Fruit fly (Drosophila melanogaster) whole organism, embryonic: ENCODE measurements around the gene Enoph.

ENCODE experiments used
- Abd-B ChIP-seq: fragments of 200-800 bp; sonication (Bioruptor generic); optimal IDR thresholded peaks from 2 replicates; lab custom pipeline; 2018; ENCODE audit warnings: missing biosample characterization, mild to moderate bottlenecking, missing genetic modification characterization, moderate library complexity
- Antp ChIP-seq: fragments of 200-800 bp; sonication (Bioruptor generic); optimal IDR thresholded peaks from 3 replicates; lab custom pipeline; 2016; ENCODE audit warnings: missing biosample characterization, missing genetic modification characterization
- CG10274 ChIP-seq: fragments of 200-800 bp; sonication (Bioruptor generic); optimal IDR thresholded peaks from 3 replicates; lab custom pipeline; 2017; ENCODE audit warnings: missing biosample characterization, mild to moderate bottlenecking, missing genetic modification characterization
- CG10366 ChIP-seq: fragments of 200-800 bp; sonication (Bioruptor generic); IDR thresholded peaks from 2 replicates; pipeline ENCODE4 v1.3.6; 2022; ENCODE audit warnings: missing biosample characterization, missing genetic modification characterization
- CG11247 ChIP-seq: fragments of 200-800 bp; sonication (Bioruptor generic); IDR thresholded peaks from 2 replicates; pipeline ENCODE4 v1.3.6; 2022; ENCODE audit warnings: missing biosample characterization, missing genetic modification characterization
- CG13894 ChIP-seq: fragments of 200-800 bp; sonication (Bioruptor generic); optimal IDR thresholded peaks from 3 replicates; lab custom pipeline; 2018; ENCODE audit warnings: missing biosample characterization, mild to moderate bottlenecking, missing genetic modification characterization, moderate library complexity
- CG14050 ChIP-seq: fragments of 200-800 bp; sonication (Bioruptor generic); IDR thresholded peaks from 3 replicates; pipeline ENCODE4 v1.3.6; 2022; ENCODE audit warnings: missing biosample characterization, missing genetic modification characterization
- CG14860 ChIP-seq: fragments of 200-800 bp; sonication (Bioruptor generic); IDR thresholded peaks from 3 replicates; pipeline ENCODE4 v1.3.6; 2022; ENCODE audit warnings: missing biosample characterization, missing genetic modification characterization; ENCODE audit not compliant: partially characterized antibody
- CG15601 ChIP-seq: fragments of 200-800 bp; sonication (Bioruptor generic); optimal IDR thresholded peaks from 3 replicates; lab custom pipeline; 2019; ENCODE audit warnings: missing biosample characterization, mild to moderate bottlenecking, missing genetic modification characterization, moderate library complexity
- CG1603 ChIP-seq: fragments of 200-800 bp; sonication (Bioruptor generic); optimal IDR thresholded peaks from 2 replicates; lab custom pipeline; 2019; ENCODE audit warnings: missing biosample characterization, mild to moderate bottlenecking, missing genetic modification characterization, moderate library complexity
- CG17568 ChIP-seq: fragments of 200-800 bp; sonication (Bioruptor generic); optimal IDR thresholded peaks from 2 replicates; lab custom pipeline; 2018; ENCODE audit warnings: missing biosample characterization, mild to moderate bottlenecking, missing genetic modification characterization, moderate library complexity
- CG31224 ChIP-seq: fragments of 200-800 bp; sonication (Bioruptor generic); IDR thresholded peaks from 2 replicates; pipeline ENCODE4 v1.3.6; 2022; ENCODE audit warnings: missing biosample characterization, missing genetic modification characterization
- CG32532 ChIP-seq: fragments of 200-800 bp; sonication (Bioruptor generic); IDR thresholded peaks from 2 replicates; pipeline ENCODE4 v1.3.6; 2022; ENCODE audit warnings: missing biosample characterization, missing genetic modification characterization
- CG4282 ChIP-seq: fragments of 200-800 bp; sonication (Bioruptor generic); optimal IDR thresholded peaks from 2 replicates; lab custom pipeline; 2016; ENCODE audit warnings: missing biosample characterization, missing genetic modification characterization
- CG4404 ChIP-seq: fragments of 200-800 bp; sonication (Bioruptor generic); IDR thresholded peaks from 2 replicates; pipeline ENCODE4 v1.3.6; 2022; ENCODE audit warnings: missing biosample characterization, missing genetic modification characterization
- CG7271 ChIP-seq: fragments of 200-800 bp; sonication (Bioruptor generic); optimal IDR thresholded peaks from 2 replicates; lab custom pipeline; 2018; ENCODE audit warnings: missing biosample characterization, mild to moderate bottlenecking, missing genetic modification characterization, moderate library complexity
- CG8359 ChIP-seq: fragments of 200-800 bp; sonication (Bioruptor generic); optimal IDR thresholded peaks from 2 replicates; lab custom pipeline; 2017; ENCODE audit warnings: missing biosample characterization, mild to moderate bottlenecking, missing genetic modification characterization, borderline replicate concordance
- CoRest ChIP-seq: fragments of 200-800 bp; sonication (Bioruptor generic); optimal IDR thresholded peaks from 3 replicates; lab custom pipeline; 2018; ENCODE audit warnings: missing biosample characterization, mild to moderate bottlenecking, missing genetic modification characterization, moderate library complexity
- Dip3 ChIP-seq: fragments of 200-800 bp; sonication (Bioruptor generic); optimal IDR thresholded peaks from 3 replicates; lab custom pipeline; 2016; ENCODE audit warnings: missing biosample characterization, missing genetic modification characterization
- Dp ChIP-seq: fragments of 200-800 bp; sonication (Bioruptor generic); optimal IDR thresholded peaks from 2 replicates; lab custom pipeline; 2018; ENCODE audit warnings: missing biosample characterization, mild to moderate bottlenecking, missing genetic modification characterization, moderate library complexity
- Ets65A ChIP-seq: fragments of 200-800 bp; sonication (Bioruptor generic); peaks from one replicate; lab custom pipeline; 2016; ENCODE audit warnings: missing biosample characterization, missing genetic modification characterization
- HHEX ChIP-seq: fragments of 200-800 bp; sonication (Bioruptor generic); optimal IDR thresholded peaks from 3 replicates; lab custom pipeline; 2017; ENCODE audit warnings: missing biosample characterization, mild to moderate bottlenecking, missing genetic modification characterization, missing genetic modification reagents
- Hand ChIP-seq: fragments of 200-800 bp; sonication (Bioruptor generic); optimal IDR thresholded peaks from 2 replicates; lab custom pipeline; 2017; ENCODE audit warnings: mild to moderate bottlenecking, missing biosample characterization, missing genetic modification reagents, missing genetic modification characterization
- HmgZ ChIP-seq: fragments of 200-800 bp; sonication (Bioruptor generic); optimal IDR thresholded peaks from 2 replicates; lab custom pipeline; 2018; ENCODE audit warnings: missing biosample characterization, mild to moderate bottlenecking, missing genetic modification characterization
- Hr39 ChIP-seq: fragments of >200 bp; optimal IDR thresholded peaks from 2 replicates; lab custom pipeline; 2017
- Med ChIP-seq: fragments of 200-800 bp; sonication (Bioruptor generic); peaks from one replicate; lab custom pipeline; 2016; ENCODE audit warnings: missing biosample characterization, missing genetic modification characterization, mild to moderate bottlenecking, inconsistent platforms, moderate library complexity
- NC2α ChIP-seq: fragments of 200-800 bp; sonication (Bioruptor generic); optimal IDR thresholded peaks from 2 replicates; lab custom pipeline; 2016; ENCODE audit warnings: missing biosample characterization, missing genetic modification characterization
- NFAT ChIP-seq: fragments of 200-800 bp; sonication (Bioruptor generic); IDR thresholded peaks from 2 replicates; pipeline ENCODE4 v1.3.6; 2022; ENCODE audit warnings: missing biosample characterization, missing genetic modification characterization
- NK7.1 ChIP-seq: fragments of 200-800 bp; sonication (Bioruptor generic); optimal IDR thresholded peaks from 3 replicates; lab custom pipeline; 2016; ENCODE audit warnings: missing biosample characterization, missing genetic modification characterization
- Nf-YC ChIP-seq: fragments of 200-800 bp; optimal IDR thresholded peaks from 3 replicates; lab custom pipeline; 2019; ENCODE audit warnings: missing biosample characterization, mild to moderate bottlenecking, missing genetic modification characterization, moderate library complexity
- Sin3A ChIP-seq: fragments of >200 bp; optimal IDR thresholded peaks from 2 replicates; lab custom pipeline; 2018
- Sox102F ChIP-seq: fragments of 200-800 bp; sonication (Bioruptor generic); optimal IDR thresholded peaks from 2 replicates; lab custom pipeline; 2018; ENCODE audit warnings: missing biosample characterization, mild to moderate bottlenecking, missing genetic modification characterization, moderate library complexity
- Vsx1 ChIP-seq: fragments of 200-800 bp; sonication (Bioruptor generic); optimal IDR thresholded peaks from 2 replicates; lab custom pipeline; 2017; ENCODE audit warnings: missing biosample characterization, mild to moderate bottlenecking, missing genetic modification characterization, missing genetic modification reagents
- ara ChIP-seq: fragments of 200-800 bp; sonication (Bioruptor generic); IDR thresholded peaks from 2 replicates; pipeline ENCODE4 v1.3.6; 2022; ENCODE audit warnings: missing biosample characterization, missing genetic modification characterization
- bbx ChIP-seq: fragments of 200-800 bp; sonication (Bioruptor generic); IDR thresholded peaks from 2 replicates; pipeline ENCODE4 v1.3.6; 2022; ENCODE audit warnings: missing biosample characterization, missing genetic modification characterization; ENCODE audit not compliant: partially characterized antibody
- br ChIP-seq: fragments of >200 bp; optimal IDR thresholded peaks from 2 replicates; lab custom pipeline; 2017
- ems ChIP-seq: fragments of 200-800 bp; sonication (Bioruptor generic); optimal IDR thresholded peaks from 3 replicates; lab custom pipeline; 2016; ENCODE audit warnings: missing biosample characterization, missing genetic modification characterization
- en ChIP-seq: fragments of 200-800 bp; sonication (Bioruptor generic); optimal IDR thresholded peaks from 2 replicates; lab custom pipeline; 2016; ENCODE audit warnings: missing biosample characterization, missing genetic modification characterization
- kay ChIP-seq: fragments of 200-800 bp; sonication (Bioruptor generic); optimal IDR thresholded peaks from 2 replicates; lab custom pipeline; 2016; ENCODE audit warnings: missing biosample characterization, missing genetic modification characterization
- lbe ChIP-seq: fragments of 200-800 bp; sonication (Bioruptor generic); optimal IDR thresholded peaks from 2 replicates; lab custom pipeline; 2016; ENCODE audit warnings: missing biosample characterization, mild to moderate bottlenecking, missing genetic modification characterization
- lilli ChIP-seq: fragments of 200-800 bp; sonication (Bioruptor generic); optimal IDR thresholded peaks from 3 replicates; lab custom pipeline; 2016; ENCODE audit warnings: missing biosample characterization, missing genetic modification characterization
- luna ChIP-seq: fragments of 200-800 bp; sonication (Bioruptor generic); optimal IDR thresholded peaks from 2 replicates; lab custom pipeline; 2016; ENCODE audit warnings: missing biosample characterization, missing genetic modification characterization
- pfk ChIP-seq: fragments of 200-800 bp; sonication (Bioruptor generic); optimal IDR thresholded peaks from 2 replicates; lab custom pipeline; 2018; ENCODE audit warnings: missing biosample characterization, mild to moderate bottlenecking, missing genetic modification characterization, moderate library complexity
- schlank ChIP-seq: fragments of 200-800 bp; sonication (Bioruptor generic); optimal IDR thresholded peaks from 2 replicates; lab custom pipeline; 2018; ENCODE audit warnings: missing biosample characterization, mild to moderate bottlenecking, missing genetic modification characterization
- so ChIP-seq: fragments of 200-800 bp; sonication (Bioruptor generic); IDR thresholded peaks from 3 replicates; pipeline ENCODE4 v1.3.6; 2022; ENCODE audit warnings: missing biosample characterization, missing genetic modification characterization
- stc ChIP-seq: fragments of 200-800 bp; sonication (Bioruptor generic); IDR thresholded peaks from 2 replicates; pipeline ENCODE4 v1.3.6; 2022; ENCODE audit warnings: missing biosample characterization, missing genetic modification characterization
- trem ChIP-seq: fragments of 200-800 bp; optimal IDR thresholded peaks from 3 replicates; lab custom pipeline; 2019; ENCODE audit warnings: missing biosample characterization, mild to moderate bottlenecking, missing genetic modification characterization, moderate library complexity
- usp ChIP-seq: fragments of >200 bp; optimal IDR thresholded peaks from 2 replicates; lab custom pipeline; 2017; ENCODE audit warnings: missing biosample characterization, missing genetic modification characterization
- vfl ChIP-seq: fragments of 200-800 bp; sonication (Bioruptor generic); optimal IDR thresholded peaks from 2 replicates; lab custom pipeline; 2016; ENCODE audit warnings: missing biosample characterization, missing genetic modification characterization
- vvl ChIP-seq: fragments of 200-800 bp; sonication (Bioruptor generic); IDR thresholded peaks from 2 replicates; pipeline ENCODE4 v1.3.6; 2022; ENCODE audit warnings: missing biosample characterization, missing genetic modification characterization
- wek ChIP-seq: fragments of 200-800 bp; sonication (Bioruptor generic); optimal IDR thresholded peaks from 3 replicates; lab custom pipeline; 2018; ENCODE audit warnings: missing biosample characterization, mild to moderate bottlenecking, missing genetic modification characterization, moderate library complexity
- zfh1 ChIP-seq: fragments of 200-800 bp; sonication (Bioruptor generic); IDR thresholded peaks from 3 replicates; pipeline ENCODE4 v1.3.6; 2022; ENCODE audit warnings: missing biosample characterization, missing genetic modification characterization

Gene Enoph

DNA sequence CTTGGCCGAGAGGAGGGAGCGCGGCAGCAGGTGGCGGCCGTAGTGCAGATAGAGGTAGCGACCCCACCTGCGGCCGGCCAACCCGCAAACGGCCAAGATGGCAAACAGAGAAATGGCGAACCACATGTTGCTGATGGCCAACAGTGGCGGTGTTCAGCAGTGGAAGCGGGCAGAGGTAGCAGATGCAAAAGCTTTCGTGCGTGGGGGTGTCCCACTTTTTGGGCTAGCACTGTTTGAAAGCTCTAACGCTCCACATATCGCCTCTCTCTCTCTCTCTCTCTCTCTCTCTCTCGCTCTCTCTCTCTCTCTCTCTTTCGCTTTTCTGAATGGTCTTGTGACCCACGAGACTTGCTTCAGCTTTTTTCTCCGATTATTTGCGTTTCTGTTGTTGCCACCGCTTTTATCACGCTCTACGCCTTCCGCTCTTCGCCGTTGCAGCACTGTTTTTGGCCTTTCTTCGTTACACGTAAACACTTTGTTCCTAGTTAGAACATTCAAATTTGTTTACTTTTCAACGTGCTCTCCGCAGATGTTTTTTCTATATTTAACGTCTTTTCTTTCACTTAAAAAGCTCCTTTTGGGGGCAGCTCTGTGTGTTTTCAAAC, 26.4 kb upstream of the Enoph start (continued):
- no peak for TF ChIP-seq CG8359 (GFP tag; lab: Kevin White, UChicago)
- no peak for TF ChIP-seq CoRest (tag; lab: Kevin White, UChicago)
- no peak for TF ChIP-seq CG10274 (GFP tag; lab: Kevin White, UChicago)
- TF ChIP-seq CG1603 (tag; lab: Kevin White, UChicago): no peak
- TF ChIP-seq NK7.1 (GFP tag; lab: Kevin White, UChicago): no peak
- TF ChIP-seq pfk (GFP tag; lab: Kevin White, UChicago): no peak
- no peak for TF ChIP-seq CG14860 (GFP tag; lab: Robert Waterston, UW)
- peak; percentile 69 for TF ChIP-seq NFAT (GFP tag; lab: Robert Waterston, UW)
- no peak for TF ChIP-seq CG13894 (tag; lab: Kevin White, UChicago)
- TF ChIP-seq vvl (GFP tag; lab: Robert Waterston, UW): peak; percentile 50
- no peak for TF ChIP-seq CG15601 (tag; lab: Kevin White, UChicago)
- TF ChIP-seq Dip3 (GFP tag; lab: Kevin White, UChicago): no peak
- TF ChIP-seq en (GFP tag; lab: Kevin White, UChicago): no peak
- TF ChIP-seq lilli (GFP tag; lab: Kevin White, UChicago): no peak
- TF ChIP-seq br (lab: Kevin White, UChicago): no peak
- no peak for TF ChIP-seq Sox102F (GFP tag; lab: Kevin White, UChicago)
- no peak for TF ChIP-seq Hr39 (lab: Kevin White, UChicago)
- peak; percentile 27 for TF ChIP-seq HmgZ (tag; lab: Kevin White, UChicago)
- peak; percentile 83 for TF ChIP-seq CG32532 (GFP tag; lab: Robert Waterston, UW)
- TF ChIP-seq usp (GFP tag; lab: Kevin White, UChicago): no peak
- TF ChIP-seq CG4404 (GFP tag; lab: Robert Waterston, UW): no peak
- no peak for TF ChIP-seq CG14050 (GFP tag; lab: Robert Waterston, UW)
- TF ChIP-seq Hand (GFP tag; lab: Kevin White, UChicago): no peak
- no peak for TF ChIP-seq Dp (GFP tag; lab: Kevin White, UChicago)
- TF ChIP-seq Ets65A: peak; percentile 61
- peak; percentile 42 for TF ChIP-seq Antp
- no peak for TF ChIP-seq lbe (GFP tag; lab: Kevin White, UChicago)
- peak; percentile 85 for TF ChIP-seq Med (GFP tag; lab: Kevin White, UChicago)
- TF ChIP-seq ems (GFP tag; lab: Kevin White, UChicago): no peak
- peak; percentile 40; the same call in 1 of the 2 replicates for TF ChIP-seq ara (GFP tag; lab: Robert Waterston, UW)
- no peak for TF ChIP-seq CG7271 (tag; lab: Kevin White, UChicago)
- no peak for TF ChIP-seq CG10366 (GFP tag; lab: Robert Waterston, UW)
- TF ChIP-seq Sin3A (lab: Kevin White, UChicago): no peak
- TF ChIP-seq NC2α (GFP tag; lab: Kevin White, UChicago): no peak
- no peak for TF ChIP-seq Vsx1 (GFP tag; lab: Kevin White, UChicago)
- no peak for TF ChIP-seq trem
- TF ChIP-seq vfl (GFP tag; lab: Kevin White, UChicago): no peak
- TF ChIP-seq bbx (GFP tag; lab: Robert Waterston, UW): peak; percentile 49; the same call in 1 of the 2 replicates
- TF ChIP-seq Abd-B (GFP tag; lab: Kevin White, UChicago): no peak
- no peak for TF ChIP-seq HHEX
- no peak for TF ChIP-seq luna (GFP tag; lab: Kevin White, UChicago)
- no peak for TF ChIP-seq wek
- TF ChIP-seq schlank: no peak
- 0 out of 2 replicates have a peak, but pooled peaks have one; percentile 30 for TF ChIP-seq stc (GFP tag; lab: Robert Waterston, UW)
- no peak for TF ChIP-seq CG17568 (GFP tag; lab: Kevin White, UChicago)
- TF ChIP-seq CG31224 (GFP tag; lab: Robert Waterston, UW): peak; percentile 40; the same call in 1 of the 2 replicates
- peak; percentile 33; the same call in 1 of the 3 replicates for TF ChIP-seq so
- TF ChIP-seq zfh1 (GFP tag; lab: Robert Waterston, UW): peak; percentile 53; the same call in 1 of the 3 replicates
- TF ChIP-seq CG11247 (GFP tag; lab: Robert Waterston, UW): peak; percentile 66; the same call in 1 of the 2 replicates
- no peak for TF ChIP-seq kay (GFP tag; lab: Kevin White, UChicago)
- TF ChIP-seq CG4282: no peak
- no peak for TF ChIP-seq Nf-YC (tag; lab: Kevin White, UChicago)
